Worm (Caenorhabditis elegans) whole organism, L2 larva: ENCODE measurements around the gene srh-95.

Experiments used
- F13H6.1 ChIP-seq: sonication (generic microtip); optimal IDR thresholded peaks from 2 replicates; lab custom pipeline; 2016; ENCODE audit warnings: missing genetic modification characterization, missing compliant biosample characterization
- alr-1 ChIP-seq: fragments of 150-350 bp; optimal IDR thresholded peaks from 2 replicates; lab custom pipeline; 2014; ENCODE audit warnings: missing biosample characterization, missing genetic modification characterization
- aly-2 ChIP-seq: fragments of 150-350 bp; optimal IDR thresholded peaks from 2 replicates; lab custom pipeline; 2014; ENCODE audit warnings: missing biosample characterization, missing genetic modification characterization
- ceh-16 ChIP-seq: fragments of 150-350 bp; optimal IDR thresholded peaks from 2 replicates; lab custom pipeline; 2014; ENCODE audit warnings: missing biosample characterization, missing genetic modification characterization
- ceh-82 ChIP-seq: fragments of 150-350 bp; optimal IDR thresholded peaks from 2 replicates; lab custom pipeline; 2014; ENCODE audit warnings: missing biosample characterization, missing genetic modification characterization
- crh-2 ChIP-seq: sonication (generic microtip); optimal IDR thresholded peaks from 2 replicates; lab custom pipeline; 2017; ENCODE audit warnings: missing biosample characterization, missing genetic modification characterization
- dmd-4 ChIP-seq: sonication (generic microtip); optimal IDR thresholded peaks from 2 replicates; lab custom pipeline; 2017; ENCODE audit warnings: missing biosample characterization, missing genetic modification characterization
- elt-1 ChIP-seq: fragments of 150-350 bp; optimal IDR thresholded peaks from 2 replicates; lab custom pipeline; 2014; ENCODE audit warnings: missing biosample characterization, missing genetic modification characterization
- gmeb-1 ChIP-seq: fragments of 150-350 bp; optimal IDR thresholded peaks from 2 replicates; lab custom pipeline; 2014; ENCODE audit warnings: missing biosample characterization, missing genetic modification characterization
- lin-11 ChIP-seq: fragments of 150-350 bp; sonication (generic microtip); optimal IDR thresholded peaks from 2 replicates; lab custom pipeline; 2014; ENCODE audit warnings: missing biosample characterization, missing genetic modification characterization, inconsistent platforms, mixed read lengths
- lin-13 ChIP-seq: fragments of 150-350 bp; optimal IDR thresholded peaks from 2 replicates; lab custom pipeline; 2014; ENCODE audit warnings: missing biosample characterization, missing genetic modification reagents, missing genetic modification characterization
- lsy-2 ChIP-seq, 2 experiments: fragments of 150-350 bp in 1 of 2; sonication (generic microtip) in 1 of 2; optimal IDR thresholded peaks; 2 replicates each; lab custom pipeline; 2014 to 2017; ENCODE audit warnings: missing biosample characterization in 2 of 2, missing genetic modification characterization in 2 of 2
- mab-5 ChIP-seq: fragments of 150-350 bp; optimal IDR thresholded peaks from 2 replicates; lab custom pipeline; 2014; ENCODE audit warnings: missing biosample characterization, missing genetic modification characterization
- mbf-1 ChIP-seq: sonication (generic microtip); optimal IDR thresholded peaks from 2 replicates; lab custom pipeline; 2017; ENCODE audit warnings: missing biosample characterization, missing genetic modification characterization
- mdl-1 ChIP-seq, 2 experiments: fragments of 150-350 bp in 1 of 2; sonication (generic microtip) in 1 of 2; optimal IDR thresholded peaks; 2 replicates each; lab custom pipeline; 2017; ENCODE audit warnings: missing biosample characterization in 2 of 2, missing genetic modification characterization in 2 of 2
- nhr-10 ChIP-seq: sonication (generic microtip); optimal IDR thresholded peaks from 2 replicates; lab custom pipeline; 2017; ENCODE audit warnings: missing biosample characterization, missing genetic modification characterization
- nhr-11 ChIP-seq: fragments of 150-350 bp; optimal IDR thresholded peaks from 2 replicates; lab custom pipeline; 2014; ENCODE audit warnings: missing biosample characterization, missing genetic modification characterization
- nhr-21 ChIP-seq: fragments of 150-350 bp; optimal IDR thresholded peaks from 2 replicates; lab custom pipeline; 2014; ENCODE audit warnings: missing biosample characterization, missing genetic modification characterization
- nhr-23 ChIP-seq: fragments of 150-350 bp; optimal IDR thresholded peaks from 2 replicates; lab custom pipeline; 2014; ENCODE audit warnings: missing biosample characterization, missing genetic modification reagents, missing genetic modification characterization
- nhr-237 ChIP-seq: fragments of 150-350 bp; optimal IDR thresholded peaks from 2 replicates; lab custom pipeline; 2014; ENCODE audit warnings: missing biosample characterization, missing genetic modification characterization
- nhr-25 ChIP-seq: fragments of 150-350 bp; sonication (generic microtip); optimal IDR thresholded peaks from 3 replicates; lab custom pipeline; 2014; ENCODE audit warnings: missing biosample characterization, missing genetic modification characterization
- nhr-6 ChIP-seq: fragments of 150-350 bp; optimal IDR thresholded peaks from 2 replicates; lab custom pipeline; 2014; ENCODE audit warnings: missing biosample characterization, missing genetic modification characterization
- nhr-77 ChIP-seq: fragments of 150-350 bp; optimal IDR thresholded peaks from 2 replicates; lab custom pipeline; 2014; ENCODE audit warnings: missing biosample characterization, missing genetic modification characterization
- sem-4 ChIP-seq: fragments of 150-350 bp; optimal IDR thresholded peaks from 2 replicates; lab custom pipeline; 2014; ENCODE audit warnings: missing biosample characterization, missing genetic modification reagents, missing genetic modification characterization
- skn-1 ChIP-seq: sonication (generic microtip); optimal IDR thresholded peaks from 2 replicates; lab custom pipeline; 2017; ENCODE audit warnings: missing biosample characterization, missing genetic modification characterization
- sma-9 ChIP-seq, 2 experiments: fragments of 150-350 bp in 1 of 2; sonication (generic microtip) in 1 of 2; optimal IDR thresholded peaks; 2 replicates each; lab custom pipeline; 2014 to 2016; ENCODE audit warnings: missing genetic modification characterization in 2 of 2, mild to moderate bottlenecking in 1 of 2, missing biosample characterization in 1 of 2, missing compliant biosample characterization in 1 of 2, missing genetic modification reagents in 1 of 2, moderate library complexity in 1 of 2
- snpc-4 ChIP-seq: fragments of 150-350 bp; optimal IDR thresholded peaks from 2 replicates; lab custom pipeline; 2014; ENCODE audit warnings: missing biosample characterization, missing genetic modification characterization
- unc-39 ChIP-seq: fragments of 150-350 bp; optimal IDR thresholded peaks from 2 replicates; lab custom pipeline; 2014; ENCODE audit warnings: missing biosample characterization, missing genetic modification characterization
- unc-55 ChIP-seq: fragments of 150-350 bp; sonication (generic microtip); optimal IDR thresholded peaks from 3 replicates; lab custom pipeline; 2014; ENCODE audit warnings: missing biosample characterization, missing genetic modification reagents, missing genetic modification characterization
- unc-62 ChIP-seq: fragments of 150-350 bp; optimal IDR thresholded peaks from 2 replicates; lab custom pipeline; 2014; ENCODE audit warnings: missing biosample characterization, missing genetic modification reagents, missing genetic modification characterization
- zag-1 ChIP-seq: fragments of 150-350 bp; optimal IDR thresholded peaks from 2 replicates; lab custom pipeline; 2014; ENCODE audit warnings: missing biosample characterization, missing genetic modification characterization
- ztf-11 ChIP-seq: sonication (generic microtip); optimal IDR thresholded peaks from 2 replicates; lab custom pipeline; 2017; ENCODE audit warnings: missing biosample characterization, missing genetic modification characterization

srh-95 gene

DNA sequence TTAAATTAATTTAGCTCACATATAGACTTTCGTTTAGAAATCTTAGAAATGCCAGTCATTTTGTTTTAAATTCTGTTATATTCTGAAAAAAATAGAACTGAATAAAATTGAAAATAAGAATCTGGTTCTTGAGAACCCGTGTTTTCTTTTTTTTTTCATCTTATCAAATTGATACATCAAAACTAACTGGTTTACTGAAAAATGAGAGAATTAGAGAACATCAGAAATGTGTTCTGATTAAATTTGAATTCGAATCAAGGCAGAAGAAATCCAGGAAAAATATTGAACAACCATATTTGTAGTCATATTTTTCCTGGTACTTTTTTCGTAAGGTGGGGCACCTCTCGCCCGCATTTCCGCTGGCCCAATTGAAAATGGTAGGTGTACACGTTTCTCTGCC is 28.2 kb upstream of the srh-95 start, which contains the start of gene F11A5.15:
F11A5.15 (minus strand) TSS at position 101 of the 400 bp plus-strand sequence.
- TF ChIP-seq dmd-4 (tag; lab: Kevin White, UChicago) = no peak
- TF ChIP-seq crh-2 (tag; lab: Kevin White, UChicago) = no peak
- TF ChIP-seq ceh-16 (tag; lab: Kevin White, UChicago) = no peak
- no peak for TF ChIP-seq nhr-11
- no peak for TF ChIP-seq ztf-11 (tag; lab: Kevin White, UChicago)
- no peak for TF ChIP-seq nhr-23 (tag; lab: Kevin White, UChicago)
- no peak for TF ChIP-seq unc-62
- TF ChIP-seq lsy-2 (tag; optimal IDR thresholded peaks at IDR 0.05; lab: Kevin White, UChicago) = no peak
- TF ChIP-seq mab-5 (tag; lab: Kevin White, UChicago) = no peak
- no peak for TF ChIP-seq gmeb-1 (tag; lab: Kevin White, UChicago)
- TF ChIP-seq unc-55 (GFP tag; lab: Kevin White, UChicago) = no peak
- no peak for TF ChIP-seq snpc-4 (tag; lab: Kevin White, UChicago)
- TF ChIP-seq sma-9 (GFP tag; optimal IDR thresholded peaks at IDR 0.05; lab: Kevin White, UChicago) = no peak
- TF ChIP-seq sma-9 (tag; optimal IDR thresholded peaks at IDR 0.05; lab: Kevin White, UChicago) = no peak

DNA sequence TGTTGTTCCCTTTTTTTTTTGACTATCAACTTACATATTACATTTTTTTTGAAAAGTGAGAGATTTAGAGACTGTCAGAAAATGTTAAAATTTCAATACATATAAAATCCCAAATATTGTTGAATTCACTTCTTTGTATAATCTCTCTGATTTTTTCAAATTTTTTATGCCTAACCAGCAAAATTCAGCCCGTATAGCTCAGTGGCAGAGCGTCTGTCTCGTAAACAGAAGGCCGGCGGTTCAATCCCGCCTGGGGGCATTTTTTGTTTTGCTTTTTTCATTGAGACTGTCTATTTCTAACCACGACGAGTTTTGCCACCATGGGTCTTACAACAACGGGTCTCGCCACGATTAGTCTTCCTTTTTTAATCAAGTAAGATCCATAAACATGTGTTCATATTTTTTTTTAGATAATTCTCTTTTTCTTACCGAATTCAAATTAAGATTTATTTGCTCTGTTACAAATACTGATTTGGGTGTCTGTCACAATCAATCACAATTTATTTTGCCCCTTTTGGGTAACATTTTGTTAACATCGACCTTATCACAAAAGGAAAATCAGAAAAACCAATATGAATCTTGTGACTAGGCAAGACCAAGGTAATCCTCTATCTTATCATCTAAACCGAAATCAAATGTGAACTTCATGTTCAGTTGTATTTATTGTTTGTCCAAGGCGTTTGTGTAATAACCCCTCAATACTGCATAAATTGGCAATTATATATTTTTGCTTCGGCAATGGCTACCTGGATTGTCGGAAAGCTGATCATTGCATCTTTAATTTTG is 27.5 kb upstream of the srh-95 start, which contains the start of gene glc-1:
glc-1 (plus strand) TSS at position 663 of the 786 bp plus-strand sequence.
- TF ChIP-seq sma-9 (GFP tag; optimal IDR thresholded peaks at IDR 0.05; lab: Kevin White, UChicago) = peak; percentile 36
- TF ChIP-seq sma-9 (tag; optimal IDR thresholded peaks at IDR 0.05; lab: Kevin White, UChicago) = no peak
- no peak for TF ChIP-seq nhr-77

ce11 chrV:16220020-16220419 is 26.7 kb upstream of the srh-95 start:
- TF ChIP-seq nhr-6 (no peak), snpc-4 (tag; lab: Kevin White, UChicago) (no peak), lin-11 (tag; lab: Kevin White, UChicago) (no peak), lin-13 (GFP tag; lab: Kevin White, UChicago) (no peak), ztf-11 (tag; lab: Kevin White, UChicago) (no peak), dmd-4 (tag; lab: Kevin White, UChicago) (no peak)

- TF ChIP-seq nhr-23 (tag; lab: Kevin White, UChicago) = no peak
- TF ChIP-seq nhr-21 (tag; lab: Kevin White, UChicago) = no peak
- TF ChIP-seq gmeb-1 (tag; lab: Kevin White, UChicago) = no peak
- TF ChIP-seq mbf-1 (tag; lab: Kevin White, UChicago) = no peak
- no peak for TF ChIP-seq skn-1
- TF ChIP-seq unc-55 (GFP tag; lab: Kevin White, UChicago) = no peak
- no peak for TF ChIP-seq unc-62
- no peak for TF ChIP-seq ztf-11 (tag; lab: Kevin White, UChicago)
- TF ChIP-seq nhr-10 (tag; lab: Kevin White, UChicago) = no peak
- TF ChIP-seq dmd-4 (tag; lab: Kevin White, UChicago) = no peak
- no peak for TF ChIP-seq F13H6.1 (tag; lab: Kevin White, UChicago)
- no peak for TF ChIP-seq nhr-11
- no peak for TF ChIP-seq snpc-4 (tag; lab: Kevin White, UChicago)
- no peak for TF ChIP-seq nhr-25
- no peak for TF ChIP-seq nhr-6
- no peak for TF ChIP-seq sem-4
Measured at ce11 chrV:16224027-16224426, 22.7 kb upstream of the srh-95 start, which contains the start of gene stdh-2. TSS of gene stdh-2 (plus strand) at chrV:16224327.

DNA sequence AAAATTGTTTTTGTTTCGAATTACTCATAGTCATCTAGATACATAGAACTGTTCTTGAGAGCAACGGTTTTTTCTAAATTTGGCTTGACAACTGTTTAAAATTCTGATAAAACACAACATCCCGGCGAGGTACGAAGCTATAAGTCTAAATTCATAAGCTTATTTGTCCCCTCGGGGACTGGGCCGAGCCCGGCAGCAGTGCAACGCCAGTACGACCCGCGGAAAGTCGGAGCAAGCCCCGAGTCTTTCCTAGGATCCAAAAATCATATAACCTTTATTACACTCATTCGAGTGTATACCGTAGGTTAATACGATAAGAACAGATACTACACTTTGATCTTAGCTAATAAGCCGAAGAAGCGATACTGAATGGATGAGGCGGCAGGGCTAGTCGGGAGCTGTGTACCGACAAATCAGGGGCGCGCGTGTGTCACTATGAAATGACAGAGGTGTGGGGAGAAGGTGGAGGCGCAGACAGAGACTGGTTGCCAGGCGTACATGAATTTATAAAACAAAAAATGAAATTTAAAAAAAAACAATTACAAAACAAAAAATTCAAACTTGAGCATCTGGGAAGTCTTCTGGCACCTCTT is 21.1 kb upstream of the srh-95 start:
- TF ChIP-seq snpc-4 (tag; lab: Kevin White, UChicago) = peak; percentile 21
- TF ChIP-seq sma-9 (GFP tag; optimal IDR thresholded peaks at IDR 0.05; lab: Kevin White, UChicago) = peak; percentile 1
- TF ChIP-seq sma-9 (tag; optimal IDR thresholded peaks at IDR 0.05; lab: Kevin White, UChicago) = no peak
- no peak for TF ChIP-seq alr-1 (tag; lab: Kevin White, UChicago)

DNA sequence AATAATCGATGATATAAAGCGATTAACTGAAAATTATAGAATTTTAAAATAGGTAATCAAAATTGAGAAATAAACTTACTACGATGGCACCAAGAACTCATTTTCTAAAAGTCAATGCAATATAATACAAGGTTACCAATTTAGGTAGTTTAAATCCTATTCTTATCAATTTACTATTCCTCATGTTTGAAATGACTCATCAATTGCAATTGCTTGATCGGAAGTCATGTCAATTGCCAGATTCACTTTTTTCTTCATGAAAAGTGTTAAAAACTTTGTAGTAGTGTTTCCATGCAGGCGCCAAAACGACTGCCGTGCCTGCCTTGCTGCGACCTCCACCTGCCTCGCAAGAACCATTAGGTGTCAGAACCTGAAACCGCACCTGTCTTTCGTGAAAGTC is 20.1 kb upstream of the srh-95 start, which contains the start of gene F11A5.13:
F11A5.13 (minus strand) TSS at position 101 of the 400 bp plus-strand sequence.
- TF ChIP-seq nhr-6 = no peak
- TF ChIP-seq ceh-16 (tag; lab: Kevin White, UChicago) = no peak
- TF ChIP-seq unc-39 (tag; lab: Kevin White, UChicago) = no peak
- no peak for TF ChIP-seq nhr-77
- no peak for TF ChIP-seq aly-2 (tag; lab: Kevin White, UChicago)
- no peak for TF ChIP-seq elt-1 (tag; lab: Kevin White, UChicago)
- TF ChIP-seq gmeb-1 (tag; lab: Kevin White, UChicago) = no peak
- no peak for TF ChIP-seq zag-1 (tag; lab: Kevin White, UChicago)
- no peak for TF ChIP-seq mdl-1 (tag; optimal IDR thresholded peaks at IDR 0.05; lab: Kevin White, UChicago)
- TF ChIP-seq mab-5 (tag; lab: Kevin White, UChicago) = no peak
- TF ChIP-seq nhr-11 = no peak
- TF ChIP-seq ceh-82 = no peak
- no peak for TF ChIP-seq lin-11 (tag; lab: Kevin White, UChicago)
- TF ChIP-seq nhr-237 = no peak
- TF ChIP-seq, all 48 proteins: peak for 0
